Worm (Caenorhabditis elegans) whole organism, dauer: ENCODE measurements around the gene unc-76.
"Not testable (repeated sequence)": the region's sequence is repeated elsewhere in the genome, so short reads cannot be mapped to it uniquely, and the experiment has no call there.

Experiments used
- unc-62 ChIP-seq: sonication (generic microtip); optimal IDR thresholded peaks from 2 replicates; lab custom pipeline; 2017; ENCODE audit warnings: missing biosample characterization, missing genetic modification reagents, missing genetic modification characterization

The unc-76 gene

ce11 chrV:15090457-15090856 is 18.9 kb downstream of the unc-76 start, which contains the start of gene C01G10.17:
Gene C01G10.17 (plus strand): TSS chrV:15090757.
- no peak for TF ChIP-seq unc-62 (GFP tag; lab: Kevin White, UChicago)

DNA sequence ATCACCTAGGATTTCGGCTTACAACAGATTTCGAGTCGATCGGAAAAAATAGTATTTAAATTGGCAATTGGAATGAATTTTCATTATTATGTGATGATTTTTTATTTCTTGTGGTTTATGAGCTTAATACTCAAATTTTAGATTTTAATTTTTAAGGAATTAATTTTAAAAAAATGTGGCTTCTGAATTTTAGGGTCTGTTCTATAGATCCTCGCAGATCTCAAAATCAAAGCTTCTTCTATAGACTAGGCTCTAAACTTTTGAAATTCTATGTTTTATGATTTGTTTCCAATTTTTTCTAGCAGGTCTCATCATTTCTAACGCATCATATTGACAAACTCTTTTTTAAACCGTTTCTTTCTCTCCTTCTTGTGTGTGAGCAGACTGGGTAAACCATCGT is 21.1 kb downstream of the unc-76 start, which contains the start of gene txt-12:
txt-12 (plus strand) TSS at position 301 of the 400 bp plus-strand sequence.
- TF ChIP-seq unc-62 (GFP tag; lab: Kevin White, UChicago) = no peak

- TF ChIP-seq unc-62 (GFP tag; lab: Kevin White, UChicago) = no peak
Measured at ce11 chrV:15094749-15095148, 23.2 kb downstream of the unc-76 start, which contains the start of gene srx-78. Gene srx-78 (plus strand): TSS chrV:15095049.

DNA sequence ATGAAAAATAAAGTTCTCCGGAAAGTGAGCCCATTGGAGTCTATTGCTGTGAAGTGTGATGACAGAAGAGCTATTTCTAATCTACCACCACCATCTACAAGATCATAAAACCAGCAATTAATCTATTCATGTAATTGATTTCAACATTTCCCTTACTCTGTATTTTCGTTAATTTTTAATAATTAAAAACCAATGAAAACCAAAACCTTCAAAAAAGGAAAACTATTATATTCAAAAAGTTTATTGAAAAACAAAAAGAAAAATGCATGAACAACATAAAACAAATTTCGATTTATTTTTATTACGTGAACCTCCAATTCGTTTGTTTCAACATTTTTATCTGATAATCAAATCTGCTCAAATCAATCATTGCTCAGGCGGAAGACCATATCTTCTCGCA is 27.9 kb downstream of the unc-76 start, which contains the start of gene C01G10.1:
C01G10.1 (plus strand) TSS at position 301 of the 400 bp plus-strand sequence.
- no peak for TF ChIP-seq unc-62 (GFP tag; lab: Kevin White, UChicago)

- not testable (repeated sequence) for TF ChIP-seq unc-62 (GFP tag; lab: Kevin White, UChicago)
Measured at ce11 chrV:15105893-15106598, 34.5 kb downstream of the unc-76 start, which contains the start of gene C01G10.14. Gene C01G10.14 (minus strand): TSS chrV:15105943.

ce11 chrV:15109260-15109659 is 37.7 kb downstream of the unc-76 start, which contains the start of gene Y75B12A.2:
Gene Y75B12A.2 (plus strand): TSS chrV:15109560.
- no peak for TF ChIP-seq unc-62 (GFP tag; lab: Kevin White, UChicago)

ce11 chrV:15111660-15112059 is 40.1 kb downstream of the unc-76 start, which contains the start of gene T01G5.7:
Gene T01G5.7 (plus strand): TSS chrV:15111960.
- TF ChIP-seq unc-62 (GFP tag; lab: Kevin White, UChicago) = no peak

DNA sequence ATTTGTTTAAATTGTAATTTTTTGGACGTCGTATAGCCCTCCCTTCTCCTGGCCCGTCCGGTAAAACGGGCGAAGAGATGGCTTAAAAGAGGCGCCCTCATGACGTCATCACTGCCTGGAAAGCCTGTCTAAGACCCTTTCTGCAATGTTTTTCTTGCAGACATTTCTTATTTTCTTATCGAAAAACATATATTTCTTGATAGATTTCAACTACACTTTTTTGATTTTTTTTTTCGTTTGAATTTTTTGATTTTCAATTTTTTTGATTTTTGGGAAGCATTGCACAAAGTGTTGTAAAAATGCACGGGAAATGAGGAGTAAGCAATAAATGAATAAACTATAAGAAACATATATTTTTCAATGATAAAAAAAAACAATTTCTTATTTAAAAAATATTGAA is 42.4 kb downstream of the unc-76 start, which contains the start of gene T01G5.6:
T01G5.6 (minus strand) TSS at position 101 of the 400 bp plus-strand sequence.
- no peak for TF ChIP-seq unc-62 (GFP tag; lab: Kevin White, UChicago)

- TF ChIP-seq unc-62 (GFP tag; lab: Kevin White, UChicago) = not testable (repeated sequence)
Measured at ce11 chrV:15115968-15116367, 44.4 kb downstream of the unc-76 start, which contains the start of gene T01G5.8. Gene T01G5.8 (plus strand): TSS chrV:15116268.

ce11 chrV:15119517-15119916 is 48.0 kb downstream of the unc-76 start, which contains the start of gene flor-1:
Gene flor-1 (minus strand): TSS chrV:15119617.
- TF ChIP-seq unc-62 (GFP tag; lab: Kevin White, UChicago) = no peak

ce11 chrV:15125162-15125561 is 53.6 kb downstream of the unc-76 start, which contains the start of gene ugt-30:
Gene ugt-30 (minus strand): TSS chrV:15125262.
- TF ChIP-seq unc-62 (GFP tag; lab: Kevin White, UChicago) = not testable (repeated sequence)

DNA sequence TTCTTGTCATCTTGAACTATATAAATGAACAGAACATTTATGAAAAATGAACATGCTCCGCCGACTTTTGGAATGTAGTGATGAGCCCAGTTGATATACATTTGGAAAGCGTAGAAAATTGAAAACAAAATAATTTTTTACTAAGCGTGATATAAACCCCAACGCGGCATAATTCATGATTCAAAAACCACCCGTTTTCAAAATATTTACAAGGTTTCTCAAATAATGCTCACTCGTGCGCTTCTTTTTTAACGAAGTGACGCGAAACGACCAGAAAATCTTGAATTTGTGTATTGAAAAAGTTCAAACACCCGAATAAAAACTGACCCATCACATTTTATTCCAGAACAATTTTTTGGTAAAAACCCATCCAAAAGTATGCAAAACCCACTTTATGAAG is 55.9 kb downstream of the unc-76 start, which contains the start of gene srj-27:
srj-27 (minus strand) TSS at position 101 of the 400 bp plus-strand sequence.
- TF ChIP-seq unc-62 (GFP tag; lab: Kevin White, UChicago) = no peak

DNA sequence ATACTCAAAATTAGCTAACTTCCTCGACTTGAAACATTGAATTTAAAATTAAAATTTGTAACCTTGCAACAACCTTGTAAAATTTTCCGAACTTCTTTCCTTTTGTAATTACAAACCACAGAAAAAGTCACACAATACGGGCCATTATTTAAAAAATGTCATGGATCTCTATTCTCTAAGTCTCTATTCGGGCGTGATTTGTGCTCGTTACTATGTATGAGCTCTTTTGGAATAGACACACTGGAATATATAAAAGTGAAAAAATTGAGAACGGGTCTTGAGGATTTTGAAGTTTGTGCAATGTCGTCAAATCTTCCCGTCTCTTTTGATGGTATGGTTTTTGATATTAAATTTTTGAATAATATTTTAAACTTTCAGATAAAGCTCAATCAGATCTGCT is 56.4 kb downstream of the unc-76 start, which contains the start of gene srr-7:
srr-7 (plus strand) TSS at position 301 of the 400 bp plus-strand sequence.
- no peak for TF ChIP-seq unc-62 (GFP tag; lab: Kevin White, UChicago)
